Worm (Caenorhabditis elegans) whole organism, L1 larva: ENCODE measurements around the gene vwa-8.

Source experiments
- C04F5.9 ChIP-seq: sonication (generic microtip); optimal IDR thresholded peaks from 2 replicates; lab custom pipeline; 2016; ENCODE audit warnings: missing genetic modification characterization, missing compliant biosample characterization
- C16A3.4 ChIP-seq: fragments of 150-350 bp; optimal IDR thresholded peaks from 2 replicates; lab custom pipeline; 2014; ENCODE audit warnings: missing biosample characterization, missing genetic modification characterization
- aly-2 ChIP-seq: fragments of 150-350 bp; optimal IDR thresholded peaks from 2 replicates; lab custom pipeline; 2014; ENCODE audit warnings: missing biosample characterization, missing genetic modification characterization
- ceh-63 ChIP-seq: fragments of 200-800 bp; sonication (Bioruptor generic); optimal IDR thresholded peaks from 2 replicates; lab custom pipeline; 2018; ENCODE audit warnings: mild to moderate bottlenecking, missing genetic modification characterization, missing compliant biosample characterization
- ceh-82 ChIP-seq, 3 experiments: fragments of 150-350 bp in 1 of 3; sonication (generic microtip) in 2 of 3; optimal IDR thresholded peaks; 2 replicates each; lab custom pipeline; 2014 to 2017; ENCODE audit warnings: missing biosample characterization in 3 of 3, missing genetic modification characterization in 3 of 3
- ceh-88 ChIP-seq: fragments of 200-800 bp; sonication (Bioruptor generic); IDR thresholded peaks from 2 replicates; pipeline ENCODE4 v1.3.6; 2022; ENCODE audit warnings: missing genetic modification characterization, missing compliant biosample characterization
- dpl-1 ChIP-seq, 3 experiments: fragments of 150-350 bp in 2 of 3; sonication (generic microtip) in 1 of 3; optimal IDR thresholded peaks; 2 replicates each; lab custom pipeline; 2014 to 2017; ENCODE audit warnings: missing biosample characterization in 3 of 3, missing genetic modification characterization in 3 of 3, missing genetic modification reagents in 3 of 3
- dsc-1 ChIP-seq: sonication (generic microtip); optimal IDR thresholded peaks from 2 replicates; lab custom pipeline; 2016; ENCODE audit warnings: mild to moderate bottlenecking, missing genetic modification characterization, missing compliant biosample characterization
- efl-1 ChIP-seq, 4 experiments: fragments of 150-350 bp; optimal IDR thresholded peaks in 3 of 4; peaks in 1 of 4; 1 replicate in 1 of 4; 2 replicates in 3 of 4; lab custom pipeline; 2014; ENCODE audit warnings: missing biosample characterization in 2 of 4, missing genetic modification characterization in 2 of 4, missing genetic modification reagents in 2 of 4
- efl-3 ChIP-seq: fragments of 200-800 bp; sonication (Bioruptor generic); optimal IDR thresholded peaks from 2 replicates; lab custom pipeline; 2018; ENCODE audit warnings: mild to moderate bottlenecking, missing genetic modification characterization, missing compliant biosample characterization
- egl-13 ChIP-seq: sonication (generic microtip); optimal IDR thresholded peaks from 2 replicates; lab custom pipeline; 2016; ENCODE audit warnings: missing genotype, missing genetic modification reagents, missing genetic modification characterization, missing compliant biosample characterization
- egl-27 ChIP-seq, 2 experiments: fragments of 150-350 bp in 1 of 2; sonication (generic microtip); optimal IDR thresholded peaks; 3 replicates each; lab custom pipeline; 2017 to 2018; ENCODE audit warnings: missing biosample characterization in 2 of 2, missing genetic modification characterization in 2 of 2, missing genetic modification reagents in 2 of 2
- elt-2 ChIP-seq: sonication (generic microtip); optimal IDR thresholded peaks from 2 replicates; lab custom pipeline; 2016; ENCODE audit warnings: missing genetic modification characterization, mild to moderate bottlenecking, inconsistent platforms, missing compliant biosample characterization, missing genetic modification reagents
- elt-3 ChIP-seq, 6 experiments: fragments of 150-350 bp in 1 of 6; sonication (generic microtip); optimal IDR thresholded peaks; 2 replicates each; lab custom pipeline; 2017 to 2018; ENCODE audit warnings: missing biosample characterization in 6 of 6, missing genetic modification characterization in 6 of 6, inconsistent platforms in 1 of 6
- fkh-10 ChIP-seq: sonication (generic microtip); optimal IDR thresholded peaks from 2 replicates; lab custom pipeline; 2017; ENCODE audit warnings: missing biosample characterization, missing genetic modification reagents, missing genetic modification characterization
- fkh-4 ChIP-seq: sonication (generic microtip); optimal IDR thresholded peaks from 2 replicates; lab custom pipeline; 2016; ENCODE audit warnings: missing compliant biosample characterization, missing genetic modification characterization, borderline replicate concordance
- fkh-8 ChIP-seq: sonication (generic microtip); optimal IDR thresholded peaks from 2 replicates; lab custom pipeline; 2016; ENCODE audit warnings: mild to moderate bottlenecking, missing genetic modification characterization, missing compliant biosample characterization
- fos-1 ChIP-seq: fragments of 150-350 bp; optimal IDR thresholded peaks from 2 replicates; lab custom pipeline; 2014; ENCODE audit warnings: missing biosample characterization, missing genetic modification characterization
- grh-1 ChIP-seq: fragments of 200-800 bp; sonication (Bioruptor generic); IDR thresholded peaks from 2 replicates; pipeline ENCODE4 v1.3.6; 2022; ENCODE audit warnings: missing genetic modification reagents, missing genetic modification characterization, missing compliant biosample characterization
- hpl-2 ChIP-seq: fragments of 150-350 bp; optimal IDR thresholded peaks from 2 replicates; lab custom pipeline; 2014; ENCODE audit warnings: missing biosample characterization, missing genetic modification reagents, missing genetic modification characterization
- irx-1 ChIP-seq: sonication (generic microtip); optimal IDR thresholded peaks from 2 replicates; lab custom pipeline; 2016; ENCODE audit warnings: missing genetic modification characterization, missing compliant biosample characterization
- isw-1 ChIP-seq: fragments of 200-800 bp; sonication (Bioruptor generic); IDR thresholded peaks from 2 replicates; pipeline ENCODE4 v1.3.6; 2022; ENCODE audit warnings: missing genetic modification characterization, missing compliant biosample characterization
- jun-1 ChIP-seq: fragments of 150-350 bp; optimal IDR thresholded peaks from 2 replicates; lab custom pipeline; 2014; ENCODE audit warnings: missing biosample characterization, missing genetic modification reagents, missing genetic modification characterization
- lin-13 ChIP-seq: fragments of 150-350 bp; optimal IDR thresholded peaks from 2 replicates; lab custom pipeline; 2014; ENCODE audit warnings: missing biosample characterization, missing genetic modification reagents, missing genetic modification characterization
- lin-14 ChIP-seq: fragments of 200-800 bp; sonication (Bioruptor generic); optimal IDR thresholded peaks from 2 replicates; lab custom pipeline; 2018; ENCODE audit warnings: mild to moderate bottlenecking, missing genetic modification characterization, moderate library complexity, missing compliant biosample characterization
- lin-35 ChIP-seq, 2 experiments: fragments of 150-350 bp; optimal IDR thresholded peaks; 2 replicates each; lab custom pipeline; 2014; ENCODE audit warnings: missing biosample characterization in 2 of 2, missing genetic modification characterization in 2 of 2, missing genetic modification reagents in 2 of 2
- lin-39 ChIP-seq: fragments of 150-350 bp; optimal IDR thresholded peaks from 2 replicates; lab custom pipeline; 2014; ENCODE audit warnings: missing biosample characterization, missing genetic modification reagents, missing genetic modification characterization
- lsy-2 ChIP-seq, 2 experiments: fragments of 150-350 bp; optimal IDR thresholded peaks; 2 replicates each; lab custom pipeline; 2014; ENCODE audit warnings: missing biosample characterization in 2 of 2, missing genetic modification characterization in 2 of 2
- mab-9 ChIP-seq: fragments of 200-800 bp; sonication (Bioruptor generic); IDR thresholded peaks from 2 replicates; pipeline ENCODE4 v1.3.6; 2022; ENCODE audit warnings: missing genetic modification reagents, missing genetic modification characterization, missing compliant biosample characterization
- mdl-1 ChIP-seq, 2 experiments: fragments of 150-350 bp; optimal IDR thresholded peaks; 2 replicates each; lab custom pipeline; 2014 to 2017; ENCODE audit warnings: missing biosample characterization in 2 of 2, missing genetic modification characterization in 2 of 2, inconsistent platforms in 1 of 2
- mef-2 ChIP-seq: fragments of 150-350 bp; optimal IDR thresholded peaks from 2 replicates; lab custom pipeline; 2014; ENCODE audit warnings: missing biosample characterization, missing genetic modification characterization
- mep-1 ChIP-seq: fragments of 150-350 bp; optimal IDR thresholded peaks from 2 replicates; lab custom pipeline; 2014; ENCODE audit warnings: missing biosample characterization, missing genetic modification characterization
- nhr-11 ChIP-seq: fragments of 150-350 bp; optimal IDR thresholded peaks from 2 replicates; lab custom pipeline; 2014; ENCODE audit warnings: missing biosample characterization, missing genetic modification characterization
- nhr-19 ChIP-seq: fragments of 200-800 bp; sonication (Bioruptor generic); conservative IDR thresholded peaks from 2 replicates; pipeline ENCODE4 v1.3.6; 2022; ENCODE audit warnings: missing genetic modification characterization, missing compliant biosample characterization
- nhr-20 ChIP-seq: sonication (generic microtip); optimal IDR thresholded peaks from 2 replicates; lab custom pipeline; 2016; ENCODE audit warnings: mild to moderate bottlenecking, missing genetic modification characterization, missing compliant biosample characterization
- nhr-237 ChIP-seq: fragments of 150-350 bp; optimal IDR thresholded peaks from 2 replicates; lab custom pipeline; 2014; ENCODE audit warnings: missing biosample characterization, missing genetic modification characterization
- nhr-71 ChIP-seq: sonication (generic microtip); optimal IDR thresholded peaks from 2 replicates; lab custom pipeline; 2016; ENCODE audit warnings: mild to moderate bottlenecking, missing genetic modification characterization, moderate library complexity, missing compliant biosample characterization
- nhr-76 ChIP-seq: sonication (generic microtip); optimal IDR thresholded peaks from 2 replicates; lab custom pipeline; 2017; ENCODE audit warnings: missing biosample characterization, missing genetic modification characterization
- nhr-77 ChIP-seq: fragments of 150-350 bp; optimal IDR thresholded peaks from 2 replicates; lab custom pipeline; 2014; ENCODE audit warnings: missing biosample characterization, missing genetic modification characterization
- nhr-90 ChIP-seq: sonication (generic microtip); optimal IDR thresholded peaks from 2 replicates; lab custom pipeline; 2016; ENCODE audit warnings: mild to moderate bottlenecking, missing genetic modification characterization, missing compliant biosample characterization; ENCODE audit not compliant: poor library complexity
- pax-3 ChIP-seq: fragments of 200-800 bp; sonication (Bioruptor generic); optimal IDR thresholded peaks from 2 replicates; lab custom pipeline; 2018; ENCODE audit warnings: mild to moderate bottlenecking, missing genetic modification characterization, moderate library complexity, missing compliant biosample characterization
- skn-1 ChIP-seq: fragments of 150-350 bp; optimal IDR thresholded peaks from 2 replicates; lab custom pipeline; 2014; ENCODE audit warnings: missing biosample characterization, missing genetic modification characterization
- snu-23 ChIP-seq: sonication (generic microtip); optimal IDR thresholded peaks from 2 replicates; lab custom pipeline; 2016; ENCODE audit warnings: missing genetic modification characterization, missing compliant biosample characterization
- sox-4 ChIP-seq: sonication (generic microtip); optimal IDR thresholded peaks from 2 replicates; lab custom pipeline; 2016; ENCODE audit warnings: missing genetic modification characterization, missing compliant biosample characterization
- sup-37 ChIP-seq: fragments of 200-800 bp; sonication (Bioruptor generic); optimal IDR thresholded peaks from 2 replicates; lab custom pipeline; 2018; ENCODE audit warnings: mild to moderate bottlenecking, missing genetic modification characterization, missing compliant biosample characterization
- swsn-7 ChIP-seq: sonication (generic microtip); optimal IDR thresholded peaks from 2 replicates; lab custom pipeline; 2016; ENCODE audit warnings: missing genetic modification characterization, missing compliant biosample characterization
- tbx-2 ChIP-seq: sonication (generic microtip); optimal IDR thresholded peaks from 2 replicates; lab custom pipeline; 2016; ENCODE audit warnings: missing genetic modification characterization, missing compliant biosample characterization
- unc-130 ChIP-seq: fragments of 150-350 bp; optimal IDR thresholded peaks from 2 replicates; lab custom pipeline; 2017; ENCODE audit warnings: missing biosample characterization, missing genetic modification characterization, inconsistent platforms
- unc-98 ChIP-seq: fragments of 200-800 bp; sonication (Bioruptor generic); IDR thresholded peaks from 2 replicates; pipeline ENCODE4 v1.3.6; 2022; ENCODE audit warnings: missing genetic modification characterization, missing compliant biosample characterization
- xbp-1 ChIP-seq: sonication (generic microtip); optimal IDR thresholded peaks from 2 replicates; lab custom pipeline; 2016; ENCODE audit warnings: missing genetic modification characterization, missing compliant biosample characterization
- zip-4 ChIP-seq: fragments of 200-800 bp; sonication (Bioruptor generic); optimal IDR thresholded peaks from 2 replicates; lab custom pipeline; 2018; ENCODE audit warnings: mild to moderate bottlenecking, missing genetic modification characterization, moderate library complexity, missing compliant biosample characterization
- ztf-4 ChIP-seq: fragments of 150-350 bp; optimal IDR thresholded peaks from 2 replicates; lab custom pipeline; 2014; ENCODE audit warnings: missing biosample characterization, missing genetic modification characterization

The vwa-8 gene

DNA sequence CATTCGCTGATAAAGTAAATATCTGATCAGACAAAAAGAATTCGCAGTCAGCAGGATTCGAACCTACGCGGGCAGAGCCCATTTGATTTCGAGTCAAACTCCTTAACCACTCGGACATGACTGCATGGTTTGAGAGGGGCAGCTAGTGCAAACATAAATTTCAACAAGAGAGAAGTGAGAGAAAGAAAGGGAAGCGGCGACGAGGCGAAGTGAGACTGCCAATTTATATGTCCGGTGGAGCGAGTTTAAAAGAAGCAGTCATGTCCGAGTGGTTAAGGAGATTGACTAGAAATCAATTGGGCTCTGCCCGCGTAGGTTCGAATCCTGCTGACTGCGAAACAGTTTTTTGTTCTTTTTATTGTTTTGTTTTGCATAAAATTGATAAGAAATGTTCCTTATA, 55.1 kb downstream of the vwa-8 start:
- TF ChIP-seq ztf-4 (tag; lab: Kevin White, UChicago): peak; percentile 77
- TF ChIP-seq fkh-10 (GFP tag; lab: Kevin White, UChicago): peak; percentile 90
- TF ChIP-seq dpl-1 (GFP tag; optimal IDR thresholded peaks at IDR 0.05; lab: Kevin White, UChicago): peak in 2 of 3 experiments; percentile 29 to 34
- TF ChIP-seq jun-1: peak; percentile 87
- TF ChIP-seq isw-1 (GFP tag; lab: Robert Waterston, UW): peak; percentile 77
- TF ChIP-seq nhr-20 (tag; lab: Kevin White, UChicago): peak; percentile 94
- peak; percentile 94 for TF ChIP-seq nhr-71 (tag; lab: Kevin White, UChicago)
- TF ChIP-seq lin-35 (GFP tag; optimal IDR thresholded peaks at IDR 0.05; lab: Kevin White, UChicago): peak; percentile 59 to 81
- peak; percentile 86 for TF ChIP-seq ceh-88
- TF ChIP-seq hpl-2 (GFP tag; lab: Kevin White, UChicago): peak; percentile 82
- TF ChIP-seq ceh-63 (GFP tag; lab: Kevin White, UChicago): peak; percentile 67
- TF ChIP-seq mdl-1 (tag; optimal IDR thresholded peaks at IDR 0.05; lab: Kevin White, UChicago): peak in 1 of 2 experiments; percentile 81
- peak; percentile 77 for TF ChIP-seq sox-4 (tag; lab: Kevin White, UChicago)
- peak; percentile 77 for TF ChIP-seq nhr-77 (tag; lab: Kevin White, UChicago)
- TF ChIP-seq tbx-2 (tag; lab: Kevin White, UChicago): peak; percentile 90
- TF ChIP-seq fos-1 (tag; lab: Kevin White, UChicago): peak; percentile 55
- TF ChIP-seq unc-98 (GFP tag; lab: Robert Waterston, UW): peak; percentile 46
- peak in 1 of 2 experiments; percentile 21 for TF ChIP-seq egl-27 (tag; optimal IDR thresholded peaks at IDR 0.05; lab: Kevin White, UChicago)
- peak; percentile 63 for TF ChIP-seq sup-37 (GFP tag; lab: Kevin White, UChicago)
- TF ChIP-seq lin-14: peak; percentile 88
- TF ChIP-seq skn-1 (tag; lab: Kevin White, UChicago): peak; percentile 56
- peak; percentile 58 for TF ChIP-seq efl-3
- TF ChIP-seq fkh-4 (tag; lab: Kevin White, UChicago): peak; percentile 27
- peak; percentile 84 for TF ChIP-seq grh-1 (GFP tag; lab: Robert Waterston, UW)
- peak; percentile 68 for TF ChIP-seq lin-13 (GFP tag; lab: Kevin White, UChicago)
- peak; percentile 76 for TF ChIP-seq zip-4 (GFP tag; lab: Kevin White, UChicago)
- peak; percentile 84 for TF ChIP-seq C16A3.4
- peak; percentile 81 for TF ChIP-seq elt-2 (tag; lab: Kevin White, UChicago)
- TF ChIP-seq nhr-76: peak; percentile 52
- TF ChIP-seq nhr-19: peak; percentile 96
- TF ChIP-seq elt-3 (tag; optimal IDR thresholded peaks at IDR 0.05; lab: Kevin White, UChicago): peak in 2 of 6 experiments; percentile 5 to 89
- TF ChIP-seq irx-1 (tag; lab: Kevin White, UChicago): peak; percentile 86
- peak; percentile 43 for TF ChIP-seq mef-2 (tag; lab: Kevin White, UChicago)
- TF ChIP-seq ceh-82 (tag; optimal IDR thresholded peaks at IDR 0.05; lab: Kevin White, UChicago): peak; percentile 79 to 90 (median 86)
- TF ChIP-seq fkh-8 (tag; lab: Kevin White, UChicago): peak; percentile 86
- peak; percentile 97 for TF ChIP-seq dsc-1
- peak; percentile 86 for TF ChIP-seq egl-13 (tag; lab: Kevin White, UChicago)
- TF ChIP-seq C04F5.9 (tag; lab: Kevin White, UChicago): peak; percentile 46
- TF ChIP-seq nhr-237 (tag; lab: Kevin White, UChicago): peak; percentile 12
- TF ChIP-seq mab-9 (GFP tag; lab: Robert Waterston, UW): peak; percentile 87
- TF ChIP-seq lsy-2 (tag; optimal IDR thresholded peaks at IDR 0.05; lab: Kevin White, UChicago): peak; percentile 72 to 73
- peak; percentile 96 for TF ChIP-seq snu-23 (GFP tag; lab: Kevin White, UChicago)
- peak; percentile 90 for TF ChIP-seq aly-2 (tag; lab: Kevin White, UChicago)
- TF ChIP-seq unc-130 (tag; lab: Kevin White, UChicago): peak; percentile 80
- TF ChIP-seq mep-1 (tag; lab: Kevin White, UChicago): peak; percentile 70
- peak; percentile 94 for TF ChIP-seq swsn-7 (tag; lab: Kevin White, UChicago)
- peak; percentile 49 to 55 for TF ChIP-seq efl-1 (optimal IDR thresholded peaks at IDR 0.05; lab: Kevin White, UChicago)
- peak; percentile 18 to 95 for TF ChIP-seq efl-1 (GFP tag; optimal IDR thresholded peaks at IDR 0.05 in 1 of 2; lab: Kevin White, UChicago)
- peak; percentile 84 for TF ChIP-seq xbp-1 (tag; lab: Kevin White, UChicago)
- TF ChIP-seq nhr-11 (tag; lab: Kevin White, UChicago): peak; percentile 62
- peak; percentile 70 for TF ChIP-seq pax-3 (tag; lab: Kevin White, UChicago)
- peak; percentile 92 for TF ChIP-seq nhr-90 (tag; lab: Kevin White, UChicago)
- peak; percentile 49 for TF ChIP-seq lin-39 (tag; lab: Kevin White, UChicago)
